Worm (Caenorhabditis elegans) whole organism, L4 larva: ENCODE results near the gene syx-6.

Source experiments
- D1046.2 ChIP-seq: fragments of 200-800 bp; sonication (Bioruptor generic); IDR thresholded peaks from 2 replicates; pipeline ENCODE4 v1.3.6; 2022; ENCODE audit warnings: missing genetic modification characterization, missing compliant biosample characterization
- F26F4.8 ChIP-seq: fragments of 200-800 bp; sonication (Bioruptor generic); conservative IDR thresholded peaks from 2 replicates; pipeline ENCODE4 v1.3.6; 2022; ENCODE audit warnings: missing genetic modification characterization, missing compliant biosample characterization
- F44E2.7 ChIP-seq: fragments of 200-800 bp; sonication (Bioruptor generic); IDR thresholded peaks from 2 replicates; pipeline ENCODE4 v2.1.2; 2022; ENCODE audit warnings: missing genetic modification characterization, missing compliant biosample characterization
- F49E8.2 ChIP-seq: sonication (generic microtip); optimal IDR thresholded peaks from 2 replicates; lab custom pipeline; 2016; ENCODE audit warnings: missing compliant biosample characterization, mild to moderate bottlenecking, missing genetic modification characterization, borderline replicate concordance
- ZK337.2 ChIP-seq: fragments of 200-800 bp; sonication (Bioruptor generic); IDR thresholded peaks from 2 replicates; pipeline ENCODE4 v1.3.6; 2022; ENCODE audit warnings: missing genetic modification reagents, missing genetic modification characterization, missing compliant biosample characterization
- ZK546.5 ChIP-seq, 2 experiments: sonication (generic microtip); optimal IDR thresholded peaks; 2 replicates each; lab custom pipeline; 2017; ENCODE audit warnings: missing biosample characterization in 2 of 2, missing genetic modification characterization in 2 of 2
- aha-1 ChIP-seq: fragments of 150-350 bp; peaks from one replicate; lab custom pipeline; 2014; ENCODE audit warnings: missing biosample characterization, missing genetic modification characterization
- ceh-28 ChIP-seq: fragments of 150-350 bp; optimal IDR thresholded peaks from 2 replicates; lab custom pipeline; 2014; ENCODE audit warnings: missing biosample characterization, missing genetic modification reagents, missing genetic modification characterization
- ceh-32 ChIP-seq: sonication (generic microtip); optimal IDR thresholded peaks from 2 replicates; lab custom pipeline; 2016; ENCODE audit warnings: mild to moderate bottlenecking, missing genetic modification characterization, missing compliant biosample characterization; ENCODE audit not compliant: poor library complexity
- ceh-82 ChIP-seq: sonication (generic microtip); optimal IDR thresholded peaks from 2 replicates; lab custom pipeline; 2017; ENCODE audit warnings: missing biosample characterization, missing genetic modification characterization
- cey-2 ChIP-seq: sonication (generic microtip); optimal IDR thresholded peaks from 3 replicates; lab custom pipeline; 2017; ENCODE audit warnings: missing genetic modification characterization, mild to moderate bottlenecking, missing compliant biosample characterization, antibody characterized with exemption, borderline replicate concordance; ENCODE audit not compliant: insufficient read depth
- ctbp-1 ChIP-seq: fragments of 200-800 bp; sonication (Bioruptor generic); IDR thresholded peaks from 2 replicates; pipeline ENCODE4 v1.3.6; 2022; ENCODE audit warnings: missing genetic modification reagents, missing genetic modification characterization, missing compliant biosample characterization
- daf-16 ChIP-seq, 3 experiments: sonication (generic microtip); optimal IDR thresholded peaks; 2 replicates each; lab custom pipeline; 2016 to 2017; ENCODE audit warnings: missing genetic modification characterization in 3 of 3, missing genetic modification reagents in 3 of 3, mild to moderate bottlenecking in 2 of 3, missing compliant biosample characterization in 2 of 3, missing biosample characterization in 1 of 3, moderate library complexity in 1 of 3
- daf-19 ChIP-seq: fragments of 200-800 bp; sonication (Bioruptor generic); conservative IDR thresholded peaks from 2 replicates; pipeline ENCODE4 v1.3.6; 2022; ENCODE audit warnings: missing genetic modification characterization, missing compliant biosample characterization
- dmd-6 ChIP-seq: fragments of 200-800 bp; sonication (Bioruptor generic); IDR thresholded peaks from 2 replicates; pipeline ENCODE4 v1.3.6; 2022; ENCODE audit warnings: missing genetic modification reagents, missing genetic modification characterization, missing compliant biosample characterization
- dpl-1 ChIP-seq: fragments of 150-350 bp; optimal IDR thresholded peaks from 2 replicates; lab custom pipeline; 2014; ENCODE audit warnings: missing biosample characterization, missing genetic modification reagents, missing genetic modification characterization
- egl-27 ChIP-seq: sonication (generic microtip); optimal IDR thresholded peaks from 3 replicates; lab custom pipeline; 2017; ENCODE audit warnings: missing biosample characterization, missing genetic modification reagents, missing genetic modification characterization
- egl-43 ChIP-seq: fragments of 200-800 bp; sonication (Bioruptor generic); IDR thresholded peaks from 2 replicates; pipeline ENCODE4 v1.3.6; 2022; ENCODE audit warnings: missing genetic modification reagents, missing genetic modification characterization, missing compliant biosample characterization
- fkh-10 ChIP-seq: fragments of 150-350 bp; optimal IDR thresholded peaks from 2 replicates; lab custom pipeline; 2014; ENCODE audit warnings: missing biosample characterization, missing genetic modification reagents, missing genetic modification characterization
- jun-1 ChIP-seq: fragments of 150-350 bp; optimal IDR thresholded peaks from 2 replicates; lab custom pipeline; 2014; ENCODE audit warnings: missing biosample characterization, missing genetic modification reagents, missing genetic modification characterization
- lin-29 ChIP-seq: fragments of 200-800 bp; sonication (Bioruptor generic); IDR thresholded peaks from 2 replicates; pipeline ENCODE4 v1.3.6; 2022; ENCODE audit warnings: missing genetic modification reagents, missing genetic modification characterization, missing compliant biosample characterization
- lin-39 ChIP-seq: fragments of 150-350 bp; optimal IDR thresholded peaks from 2 replicates; lab custom pipeline; 2014; ENCODE audit warnings: missing biosample characterization, missing genetic modification reagents, missing genetic modification characterization
- lir-3 ChIP-seq: sonication (generic microtip); optimal IDR thresholded peaks from 2 replicates; lab custom pipeline; 2016; ENCODE audit warnings: mild to moderate bottlenecking, missing genetic modification characterization, missing compliant biosample characterization
- lsy-2 ChIP-seq, 2 experiments: fragments of 150-350 bp in 1 of 2; sonication (generic microtip) in 1 of 2; optimal IDR thresholded peaks; 2 replicates each; lab custom pipeline; 2014 to 2017; ENCODE audit warnings: missing biosample characterization in 2 of 2, missing genetic modification characterization in 2 of 2
- mdl-1 ChIP-seq, 2 experiments: fragments of 150-350 bp in 1 of 2; sonication (generic microtip) in 1 of 2; optimal IDR thresholded peaks; 2 replicates each; lab custom pipeline; 2014 to 2017; ENCODE audit warnings: missing biosample characterization in 2 of 2, missing genetic modification characterization in 2 of 2
- mep-1 ChIP-seq: fragments of 150-350 bp; sonication (generic microtip); optimal IDR thresholded peaks from 3 replicates; lab custom pipeline; 2014; ENCODE audit warnings: missing biosample characterization, missing genetic modification characterization
- mes-2 ChIP-seq: sonication (generic microtip); optimal IDR thresholded peaks from 2 replicates; lab custom pipeline; 2016; ENCODE audit warnings: missing genotype, mild to moderate bottlenecking, missing genetic modification characterization, missing compliant biosample characterization; ENCODE audit not compliant: poor library complexity, severe bottlenecking
- nhr-10 ChIP-seq: fragments of 150-350 bp; optimal IDR thresholded peaks from 2 replicates; lab custom pipeline; 2014; ENCODE audit warnings: missing biosample characterization, missing genetic modification characterization
- nhr-11 ChIP-seq: fragments of 150-350 bp; optimal IDR thresholded peaks from 2 replicates; lab custom pipeline; 2014; ENCODE audit warnings: missing biosample characterization, missing genetic modification characterization
- nhr-28 ChIP-seq: fragments of 150-350 bp; optimal IDR thresholded peaks from 2 replicates; lab custom pipeline; 2014; ENCODE audit warnings: missing biosample characterization, missing genetic modification characterization
- nhr-41 ChIP-seq: fragments of 200-800 bp; sonication (Bioruptor generic); IDR thresholded peaks from 2 replicates; pipeline ENCODE4 v1.3.6; 2022; ENCODE audit warnings: missing genetic modification reagents, missing genetic modification characterization, missing compliant biosample characterization
- nhr-48 ChIP-seq: sonication (generic microtip); optimal IDR thresholded peaks from 2 replicates; lab custom pipeline; 2016; ENCODE audit warnings: mild to moderate bottlenecking, missing genetic modification characterization, missing compliant biosample characterization
- nhr-76 ChIP-seq: fragments of 150-350 bp; optimal IDR thresholded peaks from 2 replicates; lab custom pipeline; 2014; ENCODE audit warnings: missing biosample characterization, missing genetic modification characterization
- nhr-77 ChIP-seq: fragments of 150-350 bp; optimal IDR thresholded peaks from 2 replicates; lab custom pipeline; 2014; ENCODE audit warnings: missing biosample characterization, missing genetic modification characterization
- pha-4 ChIP-seq, 2 experiments: fragments of 150-350 bp in 1 of 2; fragments of 200-800 bp in 1 of 2; sonication (Bioruptor generic) in 1 of 2; IDR thresholded peaks in 1 of 2; optimal IDR thresholded peaks in 1 of 2; 2 replicates each; pipeline versions ENCODE4 v1.3.6 to Lab custom; 2014 to 2022; ENCODE audit warnings: missing genetic modification characterization in 2 of 2, missing genetic modification reagents in 2 of 2, missing biosample characterization in 1 of 2, missing compliant biosample characterization in 1 of 2
- pqm-1 ChIP-seq: sonication (generic microtip); optimal IDR thresholded peaks from 2 replicates; lab custom pipeline; 2017; ENCODE audit warnings: missing biosample characterization, missing genetic modification characterization
- set-16 ChIP-seq: fragments of 200-800 bp; sonication (Bioruptor generic); IDR thresholded peaks from 2 replicates; pipeline ENCODE4 v1.3.6; 2022; ENCODE audit warnings: missing genetic modification reagents, missing genetic modification characterization, missing compliant biosample characterization
- snpc-4 ChIP-seq: fragments of 150-350 bp; optimal IDR thresholded peaks from 2 replicates; lab custom pipeline; 2014; ENCODE audit warnings: missing biosample characterization, missing genetic modification characterization
- tag-97 ChIP-seq: fragments of 200-800 bp; sonication (Bioruptor generic); IDR thresholded peaks from 2 replicates; pipeline ENCODE4 v1.3.6; 2022; ENCODE audit warnings: missing genetic modification characterization, missing compliant biosample characterization
- tra-1 ChIP-seq: fragments of 200-800 bp; sonication (Bioruptor generic); IDR thresholded peaks from 2 replicates; pipeline ENCODE4 v1.3.6; 2022; ENCODE audit warnings: missing genetic modification reagents, missing genetic modification characterization, missing compliant biosample characterization
- unc-62 ChIP-seq, 3 experiments: fragments of 150-350 bp in 1 of 3; sonication (generic microtip); optimal IDR thresholded peaks in 2 of 3; peaks in 1 of 3; 1 replicate in 1 of 3; 2 replicates in 2 of 3; lab custom pipeline; 2014 to 2017; ENCODE audit warnings: missing biosample characterization in 3 of 3, missing genetic modification characterization in 3 of 3, missing genetic modification reagents in 3 of 3, missing genotype in 1 of 3
- vab-7 ChIP-seq: fragments of 200-800 bp; sonication (Bioruptor generic); IDR thresholded peaks from 2 replicates; pipeline ENCODE4 v1.3.6; 2022; ENCODE audit warnings: missing genetic modification reagents, missing genetic modification characterization, missing compliant biosample characterization
- zfp-2 ChIP-seq: sonication (generic microtip); optimal IDR thresholded peaks from 2 replicates; lab custom pipeline; 2016; ENCODE audit warnings: mild to moderate bottlenecking, missing genetic modification characterization, missing compliant biosample characterization
- ztf-11 ChIP-seq: fragments of 150-350 bp; optimal IDR thresholded peaks from 2 replicates; lab custom pipeline; 2014; ENCODE audit warnings: missing biosample characterization, missing genetic modification characterization
- ztf-7 ChIP-seq: fragments of 150-350 bp; optimal IDR thresholded peaks from 2 replicates; lab custom pipeline; 2014; ENCODE audit warnings: missing biosample characterization, missing genetic modification characterization

Gene syx-6

DNA sequence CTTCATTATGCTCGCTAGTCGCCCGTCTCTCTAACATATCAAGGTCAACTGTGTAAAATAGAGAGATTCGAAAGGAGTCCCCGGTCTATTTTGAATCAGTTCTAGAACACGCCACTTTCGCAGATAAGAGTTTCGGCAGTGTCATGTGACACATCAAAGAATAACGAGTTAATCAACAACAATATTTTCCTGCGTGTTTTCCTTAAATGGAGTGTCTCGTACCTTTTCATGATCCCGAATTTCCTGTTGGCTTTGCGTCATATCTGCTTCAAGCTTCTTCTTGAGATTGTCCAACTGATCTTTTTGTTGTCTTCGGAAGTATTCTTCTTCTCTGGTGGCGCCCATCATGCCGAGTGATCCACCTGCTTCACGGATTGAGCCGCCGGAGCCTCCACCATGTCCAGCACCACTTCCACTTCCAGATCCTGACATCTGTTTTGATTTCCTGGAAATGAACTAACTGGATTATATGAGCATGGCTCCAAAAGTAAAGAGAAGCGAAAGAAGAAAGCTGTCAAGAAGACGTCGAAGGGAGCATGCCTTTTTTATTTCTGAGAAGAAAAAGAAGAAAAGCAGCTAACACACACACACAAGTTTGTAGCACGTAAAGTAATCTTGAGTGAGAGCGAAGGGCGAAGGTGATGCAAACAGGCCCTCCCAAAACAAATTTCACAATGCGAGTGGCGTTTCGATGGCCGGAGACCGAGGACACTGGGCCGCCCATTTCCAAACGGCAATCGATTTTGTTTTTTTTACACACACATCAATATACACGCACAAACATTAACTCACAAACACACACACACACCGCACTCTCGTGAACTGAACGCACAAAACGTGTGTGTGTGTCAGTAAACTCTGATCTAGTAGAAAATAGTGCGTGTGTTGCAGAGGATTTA is 48.9 kb upstream of the syx-6 start (continued):
- TF ChIP-seq cey-2 (no peak), nhr-77 (peak; percentile 46), lin-39 (tag; lab: Kevin White, UChicago) (no peak), snpc-4 (tag; lab: Kevin White, UChicago) (no peak), fkh-10 (GFP tag; lab: Kevin White, UChicago) (no peak), tag-97 (GFP tag; lab: Robert Waterston, UW) (no peak), ztf-11 (no peak), dpl-1 (no peak), pha-4 (GFP tag; IDR thresholded peaks at IDR 0.05; lab: Robert Waterston, UW) (no peak; the same call in 1 of the 2 replicates), pha-4 (tag; optimal IDR thresholded peaks at IDR 0.05; lab: Kevin White, UChicago) (peak; percentile 46), nhr-76 (tag; lab: Kevin White, UChicago) (no peak), mep-1 (no peak), F44E2.7 (GFP tag; lab: Robert Waterston, UW) (no peak)

ce11 chrX:3116033-3116876 is 48.1 kb upstream of the syx-6 start, which contains the start of gene mai-1:
mai-1 (minus strand) TSS chrX:3116589.
- TF ChIP-seq lsy-2 (tag; optimal IDR thresholded peaks at IDR 0.05; lab: Kevin White, UChicago) (peak; percentile 7 to 24), nhr-11 (tag; lab: Kevin White, UChicago) (peak; percentile 5), daf-16 (GFP tag; optimal IDR thresholded peaks at IDR 0.05; lab: Kevin White, UChicago) (peak in 1 of 2 experiments; percentile 0), daf-16 (tag; optimal IDR thresholded peaks at IDR 0.05; lab: Kevin White, UChicago) (peak; percentile 79), jun-1 (tag; lab: Kevin White, UChicago) (no peak), tra-1 (GFP tag; lab: Robert Waterston, UW) (no peak), lin-29 (GFP tag; lab: Robert Waterston, UW) (no peak), ZK337.2 (GFP tag; lab: Robert Waterston, UW) (no peak), F49E8.2 (tag; lab: Kevin White, UChicago) (no peak), ztf-7 (tag; lab: Kevin White, UChicago) (no peak), set-16 (peak; percentile 89), ceh-32 (tag; lab: Kevin White, UChicago) (no peak), D1046.2 (GFP tag; lab: Robert Waterston, UW) (no peak), nhr-41 (GFP tag; lab: Robert Waterston, UW) (no peak), egl-43 (peak; percentile 81), vab-7 (GFP tag; lab: Robert Waterston, UW) (no peak), ceh-28 (tag; lab: Kevin White, UChicago) (no peak), mep-1 (peak; percentile 15), nhr-10 (tag; lab: Kevin White, UChicago) (peak; percentile 28), tag-97 (GFP tag; lab: Robert Waterston, UW) (no peak), ceh-82 (tag; lab: Kevin White, UChicago) (no peak), mes-2 (tag; lab: Kevin White, UChicago) (no peak), aha-1 (tag; lab: Kevin White, UChicago) (peak; percentile 100), daf-19 (GFP tag; lab: Robert Waterston, UW) (0 out of 2 replicates have a peak, but pooled peaks have one; percentile 36), unc-62 (GFP tag; optimal IDR thresholded peaks at IDR 0.05 in 1 of 2; lab: Kevin White, UChicago) (peak in 1 of 2 experiments; percentile 79), unc-62 (tag; optimal IDR thresholded peaks at IDR 0.05; lab: Kevin White, UChicago) (no peak), nhr-28 (tag; lab: Kevin White, UChicago) (peak; percentile 7), dmd-6 (GFP tag; lab: Robert Waterston, UW) (no peak; the same call in none of the 2 replicates), nhr-48 (tag; lab: Kevin White, UChicago) (peak; percentile 47), mdl-1 (tag; optimal IDR thresholded peaks at IDR 0.05; lab: Kevin White, UChicago) (peak in 1 of 2 experiments; percentile 10), fkh-10 (GFP tag; lab: Kevin White, UChicago) (peak; percentile 42), pqm-1 (tag; lab: Kevin White, UChicago) (peak; percentile 29), ctbp-1 (peak; percentile 78), egl-27 (tag; lab: Kevin White, UChicago) (no peak), lir-3 (tag; lab: Kevin White, UChicago) (no peak), ZK546.5 (tag; optimal IDR thresholded peaks at IDR 0.05; lab: Kevin White, UChicago) (no peak), F26F4.8 (GFP tag; lab: Robert Waterston, UW) (no peak), zfp-2 (tag; lab: Kevin White, UChicago) (no peak)
